Worm (Caenorhabditis elegans): ENCODE measurements around the gene Y54G11A.17.

DNA sequence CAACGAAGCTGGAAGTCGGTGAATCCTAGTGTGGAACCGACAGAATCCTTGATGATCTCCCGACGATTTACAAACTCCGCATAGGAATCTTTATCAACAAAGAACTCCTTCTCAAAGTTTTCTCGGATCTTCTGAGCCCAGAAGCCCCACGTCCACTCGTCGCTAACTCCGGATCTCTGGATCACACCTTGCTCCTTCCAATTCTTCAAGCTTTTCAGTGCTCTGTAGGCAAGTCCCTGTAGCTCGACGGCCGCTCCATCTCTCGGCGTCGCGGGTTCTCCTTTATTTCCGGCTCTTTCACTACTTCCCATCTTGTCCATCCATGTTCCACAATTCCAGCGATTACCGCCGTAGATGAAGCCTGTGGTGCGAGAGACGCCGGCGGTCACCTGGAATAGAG is 2.1 kb upstream of the Y54G11A.17 start:
- no peak for TF ChIP-seq tbx-11 (GFP tag; IDR thresholded peaks at IDR 0.05)
- TF ChIP-seq ets-7 (tag; optimal IDR thresholded peaks at IDR 0.05), result no peak
- no peak for TF ChIP-seq flt-1 (GFP tag; IDR thresholded peaks at IDR 0.05)

Data from whole organism, early embryonic.